Worm (Caenorhabditis elegans) whole organism, young adult: Measurements from ENCODE around the gene ceh-38.
"Not testable (repeated sequence)": the region's sequence is repeated elsewhere in the genome, so short reads cannot be mapped to it uniquely, and the experiment has no call there.

ENCODE experiments used
- B0336.3 ChIP-seq: fragments of 200-800 bp; sonication (Bioruptor generic); IDR thresholded peaks from 2 replicates; pipeline ENCODE4 v1.3.6; 2022; ENCODE audit warnings: missing genetic modification characterization, missing compliant biosample characterization
- C17E4.6 ChIP-seq: fragments of 200-800 bp; sonication (Bioruptor generic); IDR thresholded peaks from 2 replicates; pipeline ENCODE4 v1.3.6; 2022; ENCODE audit warnings: missing genetic modification reagents, missing genetic modification characterization, missing compliant biosample characterization
- F22D6.2 ChIP-seq: sonication (generic microtip); optimal IDR thresholded peaks from 2 replicates; lab custom pipeline; 2016; ENCODE audit warnings: mild to moderate bottlenecking, missing genetic modification characterization, missing compliant biosample characterization
- F23B12.7 ChIP-seq: sonication (generic microtip); optimal IDR thresholded peaks from 2 replicates; lab custom pipeline; 2017; ENCODE audit warnings: missing genetic modification characterization, mild to moderate bottlenecking, missing compliant biosample characterization, antibody characterized with exemption, moderate library complexity; ENCODE audit not compliant: insufficient read depth
- F33H1.4 ChIP-seq: fragments of 200-800 bp; sonication (Bioruptor generic); IDR thresholded peaks from 2 replicates; pipeline ENCODE4 v1.3.6; 2022; ENCODE audit warnings: missing genetic modification reagents, missing genetic modification characterization, missing compliant biosample characterization
- F55B11.4 ChIP-seq: sonication (generic microtip); optimal IDR thresholded peaks from 2 replicates; lab custom pipeline; 2016; ENCODE audit warnings: missing compliant biosample characterization, missing genetic modification characterization, borderline replicate concordance; ENCODE audit not compliant: insufficient read depth
- F57A8.1 ChIP-seq: fragments of 200-800 bp; sonication (Bioruptor generic); optimal IDR thresholded peaks from 2 replicates; lab custom pipeline; 2018; ENCODE audit warnings: mild to moderate bottlenecking, missing genetic modification characterization, moderate library complexity, missing compliant biosample characterization
- F57C9.4 ChIP-seq: sonication (generic microtip); optimal IDR thresholded peaks from 2 replicates; lab custom pipeline; 2017; ENCODE audit warnings: mild to moderate bottlenecking, missing genetic modification characterization, missing compliant biosample characterization
- T07F8.4 ChIP-seq: sonication (generic microtip); optimal IDR thresholded peaks from 2 replicates; lab custom pipeline; 2016; ENCODE audit warnings: mild to moderate bottlenecking, missing genetic modification characterization, moderate library complexity, missing compliant biosample characterization
- Y53F4B.3 ChIP-seq: fragments of 200-800 bp; sonication (Bioruptor generic); IDR thresholded peaks from 2 replicates; pipeline ENCODE4 v1.3.6; 2022; ENCODE audit warnings: missing genetic modification reagents, missing genetic modification characterization, missing compliant biosample characterization
- Y56A3A.18 ChIP-seq: fragments of 200-800 bp; sonication (Bioruptor generic); IDR thresholded peaks from 2 replicates; pipeline ENCODE4 v1.3.6; 2022; ENCODE audit warnings: missing genetic modification reagents, missing genetic modification characterization, missing compliant biosample characterization
- Y79H2A.3 ChIP-seq: fragments of 200-800 bp; sonication (Bioruptor generic); conservative IDR thresholded peaks from 2 replicates; pipeline ENCODE4 v1.3.6; 2022; ENCODE audit warnings: missing genetic modification reagents, missing genetic modification characterization, missing compliant biosample characterization
- akir-1 ChIP-seq: fragments of 200-800 bp; sonication (Bioruptor generic); optimal IDR thresholded peaks from 2 replicates; lab custom pipeline; 2018; ENCODE audit warnings: mild to moderate bottlenecking, missing genetic modification characterization, moderate library complexity, missing compliant biosample characterization
- ccch-3 ChIP-seq: fragments of 200-800 bp; sonication (Bioruptor generic); optimal IDR thresholded peaks from 2 replicates; lab custom pipeline; 2018; ENCODE audit warnings: mild to moderate bottlenecking, missing genetic modification characterization, missing compliant biosample characterization
- ceh-58 ChIP-seq: fragments of 200-800 bp; sonication (Bioruptor generic); IDR thresholded peaks from 2 replicates; pipeline ENCODE4 v1.3.6; 2022; ENCODE audit warnings: missing genetic modification characterization, missing compliant biosample characterization
- ceh-91 ChIP-seq: fragments of 200-800 bp; sonication (Bioruptor generic); IDR thresholded peaks from 2 replicates; pipeline ENCODE4 v1.3.6; 2022; ENCODE audit warnings: missing genetic modification reagents, missing genetic modification characterization, missing compliant biosample characterization
- die-1 ChIP-seq: sonication (generic microtip); optimal IDR thresholded peaks from 2 replicates; lab custom pipeline; 2016; ENCODE audit warnings: missing genotype, mild to moderate bottlenecking, missing genetic modification characterization, missing compliant biosample characterization
- dpl-1 ChIP-seq: fragments of 150-350 bp; optimal IDR thresholded peaks from 2 replicates; lab custom pipeline; 2014; ENCODE audit warnings: missing biosample characterization, missing genetic modification reagents, missing genetic modification characterization
- efl-1 ChIP-seq: fragments of 150-350 bp; optimal IDR thresholded peaks from 2 replicates; lab custom pipeline; 2014; ENCODE audit warnings: missing biosample characterization, missing genetic modification reagents, missing genetic modification characterization
- egl-44 ChIP-seq: fragments of 200-800 bp; sonication (Bioruptor generic); IDR thresholded peaks from 2 replicates; pipeline ENCODE4 v1.3.6; 2022; ENCODE audit warnings: missing genetic modification reagents, missing genetic modification characterization, missing compliant biosample characterization
- ekl-4 ChIP-seq: fragments of 200-800 bp; sonication (Bioruptor generic); IDR thresholded peaks from 2 replicates; pipeline ENCODE4 v1.3.6; 2022; ENCODE audit warnings: missing genetic modification reagents, missing genetic modification characterization, missing compliant biosample characterization
- him-1 ChIP-seq: sonication (generic microtip); optimal IDR thresholded peaks from 2 replicates; lab custom pipeline; 2016; ENCODE audit warnings: missing genotype, missing genetic modification reagents, missing genetic modification characterization, missing compliant biosample characterization
- hmg-1.2 ChIP-seq: fragments of 200-800 bp; sonication (Bioruptor generic); IDR thresholded peaks from 2 replicates; pipeline ENCODE4 v1.3.6; 2022; ENCODE audit warnings: missing genetic modification reagents, missing genetic modification characterization, missing compliant biosample characterization
- hrde-1 ChIP-seq: sonication (generic microtip); optimal IDR thresholded peaks from 2 replicates; lab custom pipeline; 2016; ENCODE audit warnings: missing genetic modification characterization, mild to moderate bottlenecking, missing compliant biosample characterization, moderate library complexity, missing genotype, missing genetic modification reagents, borderline replicate concordance
- let-526 ChIP-seq: fragments of 200-800 bp; sonication (Bioruptor generic); IDR thresholded peaks from 2 replicates; pipeline ENCODE4 v1.3.6; 2022; ENCODE audit warnings: missing genetic modification reagents, missing genetic modification characterization, missing compliant biosample characterization
- let-607 ChIP-seq, 2 experiments: fragments of 200-800 bp in 1 of 2; sonication (Bioruptor generic) in 1 of 2; sonication (generic microtip) in 1 of 2; optimal IDR thresholded peaks; 2 replicates each; lab custom pipeline; 2016 to 2018; ENCODE audit warnings: mild to moderate bottlenecking in 2 of 2, missing compliant biosample characterization in 2 of 2, missing genetic modification characterization in 2 of 2, moderate library complexity in 2 of 2, missing genotype in 1 of 2
- lin-54 ChIP-seq: fragments of 200-800 bp; sonication (Bioruptor generic); optimal IDR thresholded peaks from 2 replicates; lab custom pipeline; 2018; ENCODE audit warnings: mild to moderate bottlenecking, missing genetic modification characterization, missing compliant biosample characterization
- lir-1 ChIP-seq: fragments of 200-800 bp; sonication (Bioruptor generic); conservative IDR thresholded peaks from 2 replicates; pipeline ENCODE4 v1.3.6; 2022; ENCODE audit warnings: missing genetic modification reagents, missing genetic modification characterization, missing compliant biosample characterization
- lsy-27 ChIP-seq: sonication (generic microtip); optimal IDR thresholded peaks from 2 replicates; lab custom pipeline; 2017; ENCODE audit warnings: missing genetic modification characterization, mild to moderate bottlenecking, missing compliant biosample characterization, antibody characterized with exemption, missing genotype, borderline replicate concordance; ENCODE audit not compliant: insufficient read depth
- madf-10 ChIP-seq: sonication (generic microtip); optimal IDR thresholded peaks from 2 replicates; lab custom pipeline; 2016; ENCODE audit warnings: mild to moderate bottlenecking, missing genetic modification characterization, missing compliant biosample characterization
- madf-6 ChIP-seq: fragments of 200-800 bp; sonication (Bioruptor generic); IDR thresholded peaks from 2 replicates; pipeline ENCODE4 v1.3.6; 2022; ENCODE audit warnings: missing genetic modification reagents, missing genetic modification characterization, missing compliant biosample characterization
- mxl-1 ChIP-seq: sonication (generic microtip); optimal IDR thresholded peaks from 2 replicates; lab custom pipeline; 2016; ENCODE audit warnings: missing genetic modification characterization, missing compliant biosample characterization
- pha-4 ChIP-seq: fragments of 150-350 bp; sonication (generic microtip); optimal IDR thresholded peaks from 2 replicates; lab custom pipeline; 2014; ENCODE audit warnings: missing biosample characterization, missing genetic modification reagents, missing genetic modification characterization
- sea-2 ChIP-seq: fragments of 200-800 bp; sonication (Bioruptor generic); IDR thresholded peaks from 2 replicates; pipeline ENCODE4 v1.3.6; 2022; ENCODE audit warnings: missing genetic modification characterization, missing compliant biosample characterization
- snpc-3.4 ChIP-seq: sonication (generic microtip); optimal IDR thresholded peaks from 2 replicates; lab custom pipeline; 2017; ENCODE audit warnings: missing genetic modification characterization, mild to moderate bottlenecking, missing compliant biosample characterization, antibody characterized with exemption, moderate library complexity, missing genotype, missing genetic modification reagents
- somi-1 ChIP-seq: fragments of 200-800 bp; sonication (Bioruptor generic); optimal IDR thresholded peaks from 2 replicates; lab custom pipeline; 2018; ENCODE audit warnings: mild to moderate bottlenecking, missing genetic modification characterization, missing compliant biosample characterization
- sptf-2 ChIP-seq: fragments of 200-800 bp; sonication (Bioruptor generic); optimal IDR thresholded peaks from 2 replicates; lab custom pipeline; 2018; ENCODE audit warnings: mild to moderate bottlenecking, missing genetic modification characterization, missing compliant biosample characterization
- tbx-9 ChIP-seq: sonication (generic microtip); optimal IDR thresholded peaks from 2 replicates; lab custom pipeline; 2016; ENCODE audit warnings: borderline replicate concordance, missing genetic modification characterization, inconsistent platforms, missing compliant biosample characterization
- xnd-1 ChIP-seq: sonication (generic microtip); optimal IDR thresholded peaks from 2 replicates; lab custom pipeline; 2016; ENCODE audit warnings: missing genotype, missing genetic modification reagents, missing genetic modification characterization, missing compliant biosample characterization
- ztf-18 ChIP-seq: sonication (generic microtip); optimal IDR thresholded peaks from 2 replicates; lab custom pipeline; 2016; ENCODE audit warnings: missing genotype, mild to moderate bottlenecking, missing genetic modification characterization, missing compliant biosample characterization
- ztf-22 ChIP-seq: fragments of 200-800 bp; sonication (Bioruptor generic); optimal IDR thresholded peaks from 2 replicates; lab custom pipeline; 2018; ENCODE audit warnings: mild to moderate bottlenecking, missing genetic modification characterization, moderate library complexity, missing compliant biosample characterization
- ztf-6 ChIP-seq: fragments of 200-800 bp; sonication (Bioruptor generic); IDR thresholded peaks from 2 replicates; pipeline ENCODE4 v1.3.6; 2022; ENCODE audit warnings: missing genetic modification reagents, missing genetic modification characterization, missing compliant biosample characterization

The ceh-38 gene

DNA sequence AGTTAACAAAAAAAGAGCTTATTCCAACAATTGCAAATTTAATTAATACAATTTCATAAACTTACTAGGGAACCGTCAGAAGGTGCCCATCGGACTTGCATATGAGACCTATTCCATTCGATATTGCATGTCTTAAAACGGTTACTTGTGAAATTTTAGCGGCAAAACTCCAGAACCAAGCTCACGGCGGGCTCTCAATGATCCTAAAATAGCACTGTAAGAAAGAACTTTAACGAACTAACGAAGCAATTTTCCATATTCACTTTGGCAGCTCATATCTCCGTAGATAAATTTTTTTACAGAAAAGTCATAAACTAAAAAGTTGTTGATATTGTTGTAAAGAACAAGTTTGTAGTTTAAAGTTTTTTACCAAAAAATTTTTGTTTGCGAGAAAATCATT is 43.7 kb upstream of the ceh-38 start, which contains the start of gene B0252.3:
Gene B0252.3, minus strand, starts transcription at position 101 of the 400 bp plus-strand sequence.
- TF ChIP-seq F33H1.4 (GFP tag; lab: Robert Waterston, UW); efl-1 (GFP tag; lab: Kevin White, UChicago); sptf-2 (GFP tag; lab: Kevin White, UChicago): not testable (repeated sequence)

ce11 chrII:6908689-6909088 is 42.6 kb upstream of the ceh-38 start:
- peak; percentile 42; the same call in 1 of the 2 replicates for TF ChIP-seq hmg-1.2 (GFP tag; lab: Robert Waterston, UW)
- TF ChIP-seq egl-44: no peak

DNA sequence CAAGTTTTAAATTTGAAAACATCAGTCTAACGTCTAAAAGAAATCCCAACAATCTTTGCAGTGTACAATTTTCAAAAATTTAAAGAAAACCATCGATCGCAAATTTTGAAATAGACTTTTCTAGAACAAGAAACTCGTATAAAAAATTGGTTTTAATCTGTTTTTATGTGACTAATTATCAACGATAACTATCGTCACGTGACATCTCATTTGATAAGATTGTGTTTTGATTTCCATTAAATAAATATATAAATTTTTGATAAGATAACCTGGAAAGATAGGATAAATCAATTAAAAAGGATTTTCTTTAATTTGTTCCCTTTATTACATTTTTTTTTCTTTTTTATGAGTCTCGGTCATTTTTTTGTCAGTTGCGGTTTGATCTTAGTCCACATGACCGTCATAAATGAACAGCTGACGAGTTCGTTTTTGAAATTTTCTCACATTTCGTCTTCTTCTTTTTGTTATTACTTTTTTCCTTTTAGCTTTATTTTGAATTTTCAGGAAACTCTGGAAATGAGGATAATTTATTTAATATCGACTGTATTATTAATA is 41.7 kb upstream of the ceh-38 start, which contains the start of gene asm-1:
Gene asm-1, plus strand, starts transcription at position 505 of the 555 bp plus-strand sequence.
- TF ChIP-seq him-1 (no peak), somi-1 (GFP tag; lab: Kevin White, UChicago) (peak; percentile 46)

DNA sequence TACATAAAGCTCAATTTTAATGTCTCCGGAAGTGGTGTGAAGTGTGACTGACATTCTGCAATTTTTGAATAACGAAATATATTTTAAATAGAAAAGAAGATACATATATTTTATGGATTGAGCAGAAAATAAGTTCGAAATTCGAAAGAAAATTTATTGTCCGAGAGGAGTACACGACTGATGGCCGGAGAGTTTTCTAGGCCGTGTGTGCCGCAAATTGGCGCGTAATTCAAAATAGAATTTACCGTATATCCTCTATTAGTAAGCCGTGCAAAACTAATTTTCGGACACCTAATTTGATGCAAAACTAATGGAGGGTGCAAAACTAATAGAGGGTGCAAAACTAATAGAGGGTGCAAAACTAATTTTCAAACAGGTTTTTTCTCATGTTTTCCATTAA is 38.0 kb upstream of the ceh-38 start, which contains the start of gene cyn-10:
Gene cyn-10, minus strand, starts transcription at position 57 of the 400 bp plus-strand sequence.
- no peak for TF ChIP-seq hrde-1 (tag; lab: Kevin White, UChicago)
- no peak for TF ChIP-seq egl-44
- TF ChIP-seq madf-6: no peak
- TF ChIP-seq lin-54 (GFP tag; lab: Kevin White, UChicago): peak; percentile 94
- TF ChIP-seq xnd-1 (tag; lab: Kevin White, UChicago): peak; percentile 39
- no peak for TF ChIP-seq die-1 (tag; lab: Kevin White, UChicago)
- TF ChIP-seq ccch-3 (GFP tag; lab: Kevin White, UChicago): peak; percentile 69
- TF ChIP-seq tbx-9 (tag; lab: Kevin White, UChicago): no peak
- peak; percentile 86; the same call in 1 of the 2 replicates for TF ChIP-seq let-526 (GFP tag; lab: Robert Waterston, UW)
- no peak for TF ChIP-seq Y56A3A.18
- no peak for TF ChIP-seq ztf-18 (tag; lab: Kevin White, UChicago)
- peak in 1 of 2 experiments; percentile 57 for TF ChIP-seq let-607 (tag; optimal IDR thresholded peaks at IDR 0.05; lab: Kevin White, UChicago)
- TF ChIP-seq ceh-58 (GFP tag; lab: Robert Waterston, UW): no peak
- TF ChIP-seq F57A8.1: no peak
- TF ChIP-seq Y53F4B.3 (GFP tag; lab: Robert Waterston, UW): no peak
- TF ChIP-seq madf-10 (tag; lab: Kevin White, UChicago): peak; percentile 11
- TF ChIP-seq F23B12.7 (tag; lab: Kevin White, UChicago): no peak
- TF ChIP-seq Y79H2A.3 (GFP tag; lab: Robert Waterston, UW): no peak
- TF ChIP-seq dpl-1 (GFP tag; lab: Kevin White, UChicago): peak; percentile 68
- TF ChIP-seq F22D6.2 (tag; lab: Kevin White, UChicago): peak; percentile 71
- TF ChIP-seq ztf-6 (GFP tag; lab: Robert Waterston, UW): no peak
- TF ChIP-seq sptf-2 (GFP tag; lab: Kevin White, UChicago): no peak
- TF ChIP-seq lsy-27 (tag; lab: Kevin White, UChicago): no peak
- TF ChIP-seq ztf-22: no peak
- TF ChIP-seq T07F8.4 (tag; lab: Kevin White, UChicago): no peak
- TF ChIP-seq mxl-1 (tag; lab: Kevin White, UChicago): no peak
- TF ChIP-seq F57C9.4 (tag; lab: Kevin White, UChicago): no peak
- peak; percentile 51 for TF ChIP-seq ceh-91 (GFP tag; lab: Robert Waterston, UW)
- no peak for TF ChIP-seq snpc-3.4 (tag; lab: Kevin White, UChicago)
- TF ChIP-seq sea-2 (GFP tag; lab: Robert Waterston, UW): no peak
- TF ChIP-seq lir-1 (GFP tag; lab: Robert Waterston, UW): peak; percentile 83
- TF ChIP-seq ekl-4 (GFP tag; lab: Robert Waterston, UW): peak; percentile 78
- no peak; the same call in 1 of the 2 replicates for TF ChIP-seq C17E4.6 (GFP tag; lab: Robert Waterston, UW)
- TF ChIP-seq pha-4 (tag; lab: Kevin White, UChicago): no peak
- no peak for TF ChIP-seq B0336.3 (GFP tag; lab: Robert Waterston, UW)
- TF ChIP-seq F55B11.4 (tag; lab: Kevin White, UChicago): no peak
- peak; percentile 20 for TF ChIP-seq akir-1 (GFP tag; lab: Kevin White, UChicago)
